Fruit fly (Drosophila melanogaster) whole organism, embryonic: ENCODE data around the gene IntS10.
A peak's percentile ranks its signal among the peaks of the same experiment; 100 is the strongest.

Experiments
- Atf-2 ChIP-seq: fragments of 200-800 bp; sonication (Bioruptor generic); optimal IDR thresholded peaks from 2 replicates; lab custom pipeline; 2016; ENCODE audit warnings: missing biosample characterization, missing genetic modification characterization
- Bgb ChIP-seq: fragments of 200-800 bp; sonication (Bioruptor generic); IDR thresholded peaks from 2 replicates; pipeline ENCODE4 v1.3.6; 2022; ENCODE audit warnings: missing biosample characterization, missing genetic modification characterization; ENCODE audit not compliant: partially characterized antibody
- CG13624 ChIP-seq: fragments of 200-800 bp; sonication (Bioruptor generic); optimal IDR thresholded peaks from 2 replicates; lab custom pipeline; 2016; ENCODE audit warnings: missing biosample characterization, missing genetic modification characterization
- CG15011 ChIP-seq: fragments of 200-800 bp; sonication (Bioruptor generic); optimal IDR thresholded peaks from 3 replicates; lab custom pipeline; 2018; ENCODE audit warnings: missing biosample characterization, mild to moderate bottlenecking, missing genetic modification characterization
- CG17328 ChIP-seq: fragments of 200-800 bp; sonication (Bioruptor generic); IDR thresholded peaks from 2 replicates; pipeline ENCODE4 v1.3.6; 2022; ENCODE audit warnings: missing biosample characterization, missing genetic modification characterization
- CG2199 ChIP-seq: fragments of 200-800 bp; sonication (Bioruptor generic); IDR thresholded peaks from 3 replicates; pipeline ENCODE4 v1.3.6; 2022; ENCODE audit warnings: missing biosample characterization, missing genetic modification characterization
- CG2678 ChIP-seq: fragments of 200-800 bp; sonication (Bioruptor generic); optimal IDR thresholded peaks from 3 replicates; lab custom pipeline; 2019; ENCODE audit warnings: missing biosample characterization, mild to moderate bottlenecking, missing genetic modification characterization, moderate library complexity
- CG33557 ChIP-seq: fragments of 200-800 bp; sonication (Bioruptor generic); optimal IDR thresholded peaks from 2 replicates; lab custom pipeline; 2019; ENCODE audit warnings: missing biosample characterization, mild to moderate bottlenecking, missing genetic modification characterization, moderate library complexity
- CG34422 ChIP-seq: fragments of 200-800 bp; sonication (Bioruptor generic); IDR thresholded peaks from 3 replicates; pipeline ENCODE4 v1.3.6; 2022; ENCODE audit warnings: missing biosample characterization, missing genetic modification characterization
- CG4282 ChIP-seq: fragments of 200-800 bp; sonication (Bioruptor generic); optimal IDR thresholded peaks from 2 replicates; lab custom pipeline; 2016; ENCODE audit warnings: missing biosample characterization, missing genetic modification characterization
- CG4617 ChIP-seq: fragments of 200-800 bp; sonication (Bioruptor generic); optimal IDR thresholded peaks from 3 replicates; lab custom pipeline; 2016; ENCODE audit warnings: missing biosample characterization, missing genetic modification characterization, borderline replicate concordance
- CG6654 ChIP-seq: fragments of 200-800 bp; sonication (Bioruptor generic); optimal IDR thresholded peaks from 2 replicates; lab custom pipeline; 2017; ENCODE audit warnings: missing biosample characterization, mild to moderate bottlenecking, missing genetic modification characterization
- CG8924 ChIP-seq: fragments of 200-800 bp; optimal IDR thresholded peaks from 3 replicates; lab custom pipeline; 2019; ENCODE audit warnings: missing biosample characterization, mild to moderate bottlenecking, missing genetic modification characterization, moderate library complexity
- CG9437 ChIP-seq: fragments of 200-800 bp; sonication (Bioruptor generic); optimal IDR thresholded peaks from 2 replicates; lab custom pipeline; 2018; ENCODE audit warnings: missing biosample characterization, mild to moderate bottlenecking, missing genetic modification characterization
- CkIIα-i1 ChIP-seq: fragments of 200-800 bp; sonication (Bioruptor generic); IDR thresholded peaks from 2 replicates; pipeline ENCODE4 v1.3.6; 2022; ENCODE audit warnings: missing biosample characterization, missing genetic modification characterization
- Dll ChIP-seq: fragments of 200-800 bp; sonication (Bioruptor generic); IDR thresholded peaks from 4 replicates; pipeline ENCODE4 v1.3.6; 2022; ENCODE audit warnings: missing biosample characterization, missing genetic modification characterization; ENCODE audit not compliant: partially characterized antibody
- Dref ChIP-seq: fragments of 200-800 bp; sonication (Bioruptor generic); IDR thresholded peaks from 2 replicates; pipeline ENCODE4 v1.3.6; 2022; ENCODE audit warnings: missing biosample characterization, missing genetic modification characterization
- Fer2 ChIP-seq: fragments of 200-800 bp; sonication (Bioruptor generic); optimal IDR thresholded peaks from 2 replicates; lab custom pipeline; 2018; ENCODE audit warnings: missing biosample characterization, mild to moderate bottlenecking, missing genetic modification characterization, moderate library complexity
- H15 ChIP-seq: fragments of 200-800 bp; sonication (Bioruptor generic); IDR thresholded peaks from 3 replicates; pipeline ENCODE4 v1.3.6; 2022; ENCODE audit warnings: missing biosample characterization, missing genetic modification characterization
- HHEX ChIP-seq: fragments of 200-800 bp; sonication (Bioruptor generic); optimal IDR thresholded peaks from 3 replicates; lab custom pipeline; 2017; ENCODE audit warnings: missing biosample characterization, mild to moderate bottlenecking, missing genetic modification characterization, missing genetic modification reagents
- HLH3B ChIP-seq: fragments of 200-800 bp; sonication (Bioruptor generic); IDR thresholded peaks from 2 replicates; pipeline ENCODE4 v1.3.6; 2022; ENCODE audit warnings: missing biosample characterization, missing genetic modification characterization
- Lpt ChIP-seq: fragments of >200 bp; optimal IDR thresholded peaks from 2 replicates; lab custom pipeline; 2018; ENCODE audit warnings: missing biosample characterization, missing genetic modification characterization
- Myb ChIP-seq: fragments of 200-800 bp; sonication (Bioruptor generic); optimal IDR thresholded peaks from 2 replicates; lab custom pipeline; 2016; ENCODE audit warnings: missing biosample characterization, missing genetic modification characterization
- Pdp1 ChIP-seq, 2 experiments: fragments of 200-800 bp; sonication (Bioruptor generic); optimal IDR thresholded peaks; 3 replicates each; lab custom pipeline; 2016; ENCODE audit warnings: missing biosample characterization in 2 of 2, missing genetic modification characterization in 2 of 2, mild to moderate bottlenecking in 1 of 2, moderate library complexity in 1 of 2
- Rx ChIP-seq: fragments of 200-800 bp; sonication (Bioruptor generic); IDR thresholded peaks from 2 replicates; pipeline ENCODE4 v1.3.6; 2022; ENCODE audit warnings: missing biosample characterization, missing genetic modification characterization
- Spps ChIP-seq: fragments of 200-800 bp; sonication (Bioruptor generic); optimal IDR thresholded peaks from 2 replicates; lab custom pipeline; 2018; ENCODE audit warnings: missing biosample characterization, mild to moderate bottlenecking, missing genetic modification characterization
- bsh ChIP-seq, 2 experiments: fragments of 200-800 bp; sonication (Bioruptor generic); optimal IDR thresholded peaks; 2 replicates each; lab custom pipeline; 2017 to 2018; ENCODE audit warnings: mild to moderate bottlenecking in 2 of 2, missing biosample characterization in 2 of 2, missing genetic modification characterization in 2 of 2, moderate library complexity in 1 of 2
- cato ChIP-seq: fragments of 200-800 bp; sonication (Bioruptor generic); optimal IDR thresholded peaks from 2 replicates; lab custom pipeline; 2016; ENCODE audit warnings: missing biosample characterization, missing genetic modification characterization, borderline replicate concordance
- chm ChIP-seq: fragments of 200-800 bp; sonication (Bioruptor generic); IDR thresholded peaks from 2 replicates; pipeline ENCODE4 v1.3.6; 2022; ENCODE audit warnings: missing biosample characterization, missing genetic modification characterization
- croc ChIP-seq: fragments of 200-800 bp; sonication (Bioruptor generic); conservative IDR thresholded peaks from 3 replicates; pipeline ENCODE4 v1.3.6; 2022; ENCODE audit warnings: missing biosample characterization, missing genetic modification characterization
- emc ChIP-seq: fragments of 200-800 bp; sonication (Bioruptor generic); optimal IDR thresholded peaks from 2 replicates; lab custom pipeline; 2016; ENCODE audit warnings: missing biosample characterization, missing genetic modification characterization
- exex ChIP-seq: fragments of 200-800 bp; sonication (Bioruptor generic); optimal IDR thresholded peaks from 4 replicates; lab custom pipeline; 2018; ENCODE audit warnings: missing biosample characterization, mild to moderate bottlenecking, missing genetic modification characterization, moderate library complexity
- eyg ChIP-seq: fragments of 200-800 bp; sonication (Bioruptor generic); optimal IDR thresholded peaks from 3 replicates; lab custom pipeline; 2016; ENCODE audit warnings: missing biosample characterization, missing genetic modification characterization
- fd102C ChIP-seq: fragments of 200-800 bp; sonication (Bioruptor generic); optimal IDR thresholded peaks from 2 replicates; lab custom pipeline; 2018; ENCODE audit warnings: missing biosample characterization, mild to moderate bottlenecking, missing genetic modification characterization, moderate library complexity
- gce ChIP-seq: fragments of 200-800 bp; sonication (Bioruptor generic); IDR thresholded peaks from 3 replicates; pipeline ENCODE4 v1.3.6; 2022; ENCODE audit warnings: missing biosample characterization, missing genetic modification characterization
- gcm ChIP-seq: fragments of 200-800 bp; sonication (Bioruptor generic); optimal IDR thresholded peaks from 2 replicates; lab custom pipeline; 2019; ENCODE audit warnings: missing biosample characterization, mild to moderate bottlenecking, missing genetic modification characterization, moderate library complexity
- inv ChIP-seq: fragments of 200-800 bp; sonication (Bioruptor generic); IDR thresholded peaks from 2 replicates; pipeline ENCODE4 v1.3.6; 2022; ENCODE audit warnings: missing biosample characterization, missing genetic modification characterization; ENCODE audit not compliant: partially characterized antibody
- knrl ChIP-seq: fragments of 200-800 bp; sonication (Bioruptor generic); IDR thresholded peaks from 3 replicates; pipeline ENCODE4 v1.3.6; 2022; ENCODE audit warnings: missing biosample characterization, missing genetic modification characterization; ENCODE audit not compliant: partially characterized antibody
- lilli ChIP-seq: fragments of 200-800 bp; sonication (Bioruptor generic); optimal IDR thresholded peaks from 3 replicates; lab custom pipeline; 2016; ENCODE audit warnings: missing biosample characterization, missing genetic modification characterization
- peb ChIP-seq: fragments of 200-800 bp; sonication (Bioruptor generic); IDR thresholded peaks from 2 replicates; pipeline ENCODE4 v1.3.6; 2022; ENCODE audit warnings: missing biosample characterization, missing genetic modification characterization
- pfk ChIP-seq: fragments of 200-800 bp; sonication (Bioruptor generic); optimal IDR thresholded peaks from 2 replicates; lab custom pipeline; 2018; ENCODE audit warnings: missing biosample characterization, mild to moderate bottlenecking, missing genetic modification characterization, moderate library complexity
- rib ChIP-seq: fragments of 200-800 bp; sonication (Bioruptor generic); IDR thresholded peaks from 2 replicates; pipeline ENCODE4 v1.3.6; 2022; ENCODE audit warnings: missing biosample characterization, missing genetic modification characterization
- sens ChIP-seq: fragments of 200-800 bp; sonication (Bioruptor generic); peaks from one replicate; lab custom pipeline; 2016; ENCODE audit warnings: missing biosample characterization, missing genetic modification characterization
- stwl ChIP-seq: fragments of 200-800 bp; sonication (Bioruptor generic); optimal IDR thresholded peaks from 3 replicates; lab custom pipeline; 2018; ENCODE audit warnings: missing biosample characterization, mild to moderate bottlenecking, missing genetic modification characterization, moderate library complexity
- tin ChIP-seq: fragments of 200-800 bp; sonication (Bioruptor generic); optimal IDR thresholded peaks from 3 replicates; lab custom pipeline; 2016; ENCODE audit warnings: missing biosample characterization, missing genetic modification characterization
- tna ChIP-seq: fragments of 200-800 bp; sonication (Bioruptor generic); IDR thresholded peaks from 2 replicates; pipeline ENCODE4 v1.3.6; 2022; ENCODE audit warnings: missing biosample characterization, missing genetic modification characterization; ENCODE audit not compliant: partially characterized antibody
- ttk ChIP-seq: fragments of 200-800 bp; sonication (Bioruptor generic); IDR thresholded peaks from 2 replicates; pipeline ENCODE4 v2.1.2; 2022; ENCODE audit warnings: missing biosample characterization, missing genetic modification characterization
- twi ChIP-seq: fragments of 200-800 bp; optimal IDR thresholded peaks from 2 replicates; lab custom pipeline; 2019; ENCODE audit warnings: missing biosample characterization, mild to moderate bottlenecking, missing genetic modification characterization, moderate library complexity
- vfl ChIP-seq: fragments of 200-800 bp; sonication (Bioruptor generic); optimal IDR thresholded peaks from 2 replicates; lab custom pipeline; 2016; ENCODE audit warnings: missing biosample characterization, missing genetic modification characterization
- yki ChIP-seq: fragments of >200 bp; optimal IDR thresholded peaks from 3 replicates; lab custom pipeline; 2018

IntS10 gene

dm6 chr3L:3772284-3772987, 34.1 kb upstream of the IntS10 start (continued):
- no peak for TF ChIP-seq eyg (GFP tag; lab: Kevin White, UChicago)
- TF ChIP-seq CG2199 (GFP tag; lab: Robert Waterston, UW): no peak
- no peak for TF ChIP-seq pfk (GFP tag; lab: Kevin White, UChicago)
- TF ChIP-seq lilli: peak; percentile 47
- TF ChIP-seq CG13624 (GFP tag; lab: Kevin White, UChicago): peak; percentile 17
- no peak for TF ChIP-seq Fer2
- TF ChIP-seq Spps (tag; lab: Kevin White, UChicago): no peak
- TF ChIP-seq ttk (GFP tag; lab: Robert Waterston, UW): no peak
- TF ChIP-seq bsh (GFP tag; optimal IDR thresholded peaks at IDR 0.05; lab: Kevin White, UChicago): no peak
- no peak for TF ChIP-seq HHEX (GFP tag; lab: Kevin White, UChicago)
- TF ChIP-seq HLH3B (GFP tag; lab: Robert Waterston, UW): 0 out of 2 replicates have a peak, but pooled peaks have one; percentile 13
- no peak for TF ChIP-seq CG9437 (GFP tag; lab: Kevin White, UChicago)
- TF ChIP-seq CG2678 (tag; lab: Kevin White, UChicago): peak; percentile 34
- peak; percentile 60; the same call in 2 of the 4 replicates for TF ChIP-seq Dll
- no peak for TF ChIP-seq twi
- TF ChIP-seq CG15011 (GFP tag; lab: Kevin White, UChicago): no peak
- TF ChIP-seq croc (GFP tag; lab: Robert Waterston, UW): no peak
- no peak for TF ChIP-seq CkIIα-i1
- no peak for TF ChIP-seq inv (GFP tag; lab: Robert Waterston, UW)
- peak; percentile 69 for TF ChIP-seq sens
- TF ChIP-seq cato (GFP tag; lab: Kevin White, UChicago): no peak
- TF ChIP-seq stwl (tag; lab: Kevin White, UChicago): no peak
- TF ChIP-seq CG33557 (GFP tag; lab: Kevin White, UChicago): no peak
- TF ChIP-seq Atf-2 (GFP tag; lab: Kevin White, UChicago): no peak
- no peak for TF ChIP-seq tna
- TF ChIP-seq CG4282 (GFP tag; lab: Kevin White, UChicago): no peak
- TF ChIP-seq Lpt: no peak
- TF ChIP-seq H15 (GFP tag; lab: Robert Waterston, UW): no peak
- TF ChIP-seq chm: no peak; the same call in 1 of the 2 replicates
- TF ChIP-seq knrl (GFP tag; lab: Robert Waterston, UW): no peak
- no peak for TF ChIP-seq CG17328 (GFP tag; lab: Robert Waterston, UW)
- TF ChIP-seq CG6654 (GFP tag; lab: Kevin White, UChicago): no peak
- TF ChIP-seq gcm (GFP tag; lab: Kevin White, UChicago): no peak
- peak; percentile 43; the same call in 1 of the 3 replicates for TF ChIP-seq CG34422 (GFP tag; lab: Robert Waterston, UW)
- TF ChIP-seq Bgb: no peak
- no peak for TF ChIP-seq peb (GFP tag; lab: Robert Waterston, UW)
- no peak for TF ChIP-seq gce (GFP tag; lab: Robert Waterston, UW)
- no peak for TF ChIP-seq Rx
- no peak for TF ChIP-seq yki
- no peak for TF ChIP-seq CG8924 (tag; lab: Kevin White, UChicago)
- no peak for TF ChIP-seq Dref (GFP tag; lab: Robert Waterston, UW)
- no peak for TF ChIP-seq emc (GFP tag; lab: Kevin White, UChicago)
- no peak for TF ChIP-seq Myb
- no peak for TF ChIP-seq rib
- no peak for TF ChIP-seq vfl (GFP tag; lab: Kevin White, UChicago)
- TF ChIP-seq tin (GFP tag; lab: Kevin White, UChicago): no peak
- TF ChIP-seq fd102C (GFP tag; lab: Kevin White, UChicago): no peak
- no peak for TF ChIP-seq exex (tag; lab: Kevin White, UChicago)
- TF ChIP-seq Pdp1 (GFP tag; optimal IDR thresholded peaks at IDR 0.05; lab: Kevin White, UChicago): peak in 1 of 2 experiments; percentile 10
- TF ChIP-seq CG4617 (GFP tag; lab: Kevin White, UChicago): no peak
